Fruit fly (Drosophila melanogaster) whole organism, pupa: ENCODE data around the gene CG43120.

Source experiments
- CG10348 ChIP-seq: fragments of 200-800 bp; sonication (Bioruptor generic); IDR thresholded peaks from 2 replicates; pipeline ENCODE4 v1.3.6; 2022; ENCODE audit warnings: missing biosample characterization, missing genetic modification characterization
- CG12605 ChIP-seq: fragments of 200-800 bp; sonication (Bioruptor generic); IDR thresholded peaks from 2 replicates; pipeline ENCODE4 v1.3.6; 2022; ENCODE audit warnings: missing biosample characterization, missing genetic modification characterization
- CG13204 ChIP-seq: fragments of 200-800 bp; sonication (Bioruptor generic); optimal IDR thresholded peaks from 2 replicates; lab custom pipeline; 2018; ENCODE audit warnings: missing biosample characterization, mild to moderate bottlenecking, missing genetic modification characterization, moderate library complexity
- CG15710 ChIP-seq: fragments of 200-800 bp; sonication (Bioruptor generic); optimal IDR thresholded peaks from 2 replicates; lab custom pipeline; 2018; ENCODE audit warnings: missing biosample characterization, mild to moderate bottlenecking, missing genetic modification characterization, moderate library complexity
- CG4496 ChIP-seq: fragments of 200-800 bp; sonication (Bioruptor generic); IDR thresholded peaks from 3 replicates; pipeline ENCODE4 v1.3.6; 2022; ENCODE audit warnings: missing biosample characterization, missing genetic modification characterization
- CG8159 ChIP-seq: fragments of 200-800 bp; sonication (Bioruptor generic); optimal IDR thresholded peaks from 3 replicates; lab custom pipeline; 2018; ENCODE audit warnings: missing biosample characterization, mild to moderate bottlenecking, missing genetic modification characterization, moderate library complexity
- EcR ChIP-seq: fragments of 200-800 bp; sonication (Bioruptor generic); optimal IDR thresholded peaks from 3 replicates; lab custom pipeline; 2019; ENCODE audit warnings: missing biosample characterization, missing genetic modification characterization, mild to moderate bottlenecking, moderate library complexity, missing genetic modification reagents
- Ets98B ChIP-seq: fragments of 200-800 bp; sonication (Bioruptor generic); IDR thresholded peaks from 2 replicates; pipeline ENCODE4 v1.3.6; 2022; ENCODE audit warnings: missing biosample characterization, missing genetic modification characterization
- Pif1B ChIP-seq: fragments of 200-800 bp; sonication (Bioruptor generic); optimal IDR thresholded peaks from 3 replicates; lab custom pipeline; 2016; ENCODE audit warnings: missing biosample characterization, missing genetic modification characterization
- fd96Ca ChIP-seq: fragments of 200-800 bp; sonication (Bioruptor generic); IDR thresholded peaks from 3 replicates; pipeline ENCODE4 v1.3.6; 2022; ENCODE audit warnings: missing biosample characterization, missing genetic modification characterization
- gl ChIP-seq: fragments of 200-800 bp; sonication (Bioruptor generic); optimal IDR thresholded peaks from 2 replicates; lab custom pipeline; 2018; ENCODE audit warnings: missing biosample characterization, mild to moderate bottlenecking, missing genetic modification characterization

dm6 chr3L:14343344-14343972 lies 38.3 kb upstream of the CG43120 start:
- TF ChIP-seq fd96Ca (no peak), Ets98B (no peak), Pif1B (no peak), CG15710 (tag; lab: Kevin White, UChicago) (no peak), CG12605 (no peak), CG10348 (GFP tag; lab: Robert Waterston, UW) (no peak), CG13204 (GFP tag; lab: Kevin White, UChicago) (no peak), EcR (GFP tag; lab: Kevin White, UChicago) (no peak), CG8159 (no peak), gl (tag; lab: Kevin White, UChicago) (no peak), CG4496 (no peak)
